Worm (Caenorhabditis elegans) whole organism, L1 larva: ENCODE results near the gene meg-2.
A peak's percentile ranks its signal among the peaks of the same experiment; 100 is the strongest.

ENCODE experiments used
- C04F5.9 ChIP-seq: sonication (generic microtip); optimal IDR thresholded peaks from 2 replicates; lab custom pipeline; 2016; ENCODE audit warnings: missing genetic modification characterization, missing compliant biosample characterization
- C34B4.2 ChIP-seq: sonication (generic microtip); optimal IDR thresholded peaks from 2 replicates; lab custom pipeline; 2017; ENCODE audit warnings: mild to moderate bottlenecking, missing genetic modification characterization, missing compliant biosample characterization
- F16B12.6 ChIP-seq: fragments of 150-350 bp; optimal IDR thresholded peaks from 2 replicates; lab custom pipeline; 2014; ENCODE audit warnings: missing biosample characterization, missing genetic modification characterization
- aha-1 ChIP-seq: fragments of 150-350 bp; optimal IDR thresholded peaks from 2 replicates; lab custom pipeline; 2014; ENCODE audit warnings: missing biosample characterization, missing genetic modification characterization
- aly-2 ChIP-seq: fragments of 150-350 bp; optimal IDR thresholded peaks from 2 replicates; lab custom pipeline; 2014; ENCODE audit warnings: missing biosample characterization, missing genetic modification characterization
- blmp-1 ChIP-seq: fragments of 150-350 bp; optimal IDR thresholded peaks from 2 replicates; lab custom pipeline; 2014; ENCODE audit warnings: missing biosample characterization, missing genetic modification characterization
- ceh-82 ChIP-seq, 3 experiments: fragments of 150-350 bp in 1 of 3; sonication (generic microtip) in 2 of 3; optimal IDR thresholded peaks; 2 replicates each; lab custom pipeline; 2014 to 2017; ENCODE audit warnings: missing biosample characterization in 3 of 3, missing genetic modification characterization in 3 of 3
- ceh-88 ChIP-seq: fragments of 200-800 bp; sonication (Bioruptor generic); IDR thresholded peaks from 2 replicates; pipeline ENCODE4 v1.3.6; 2022; ENCODE audit warnings: missing genetic modification characterization, missing compliant biosample characterization
- dpl-1 ChIP-seq, 3 experiments: fragments of 150-350 bp in 2 of 3; sonication (generic microtip) in 1 of 3; optimal IDR thresholded peaks; 2 replicates each; lab custom pipeline; 2014 to 2017; ENCODE audit warnings: missing biosample characterization in 3 of 3, missing genetic modification characterization in 3 of 3, missing genetic modification reagents in 3 of 3
- efl-1 ChIP-seq, 4 experiments: fragments of 150-350 bp; optimal IDR thresholded peaks in 3 of 4; peaks in 1 of 4; 1 replicate in 1 of 4; 2 replicates in 3 of 4; lab custom pipeline; 2014; ENCODE audit warnings: missing biosample characterization in 2 of 4, missing genetic modification characterization in 2 of 4, missing genetic modification reagents in 2 of 4
- efl-3 ChIP-seq: fragments of 200-800 bp; sonication (Bioruptor generic); optimal IDR thresholded peaks from 2 replicates; lab custom pipeline; 2018; ENCODE audit warnings: mild to moderate bottlenecking, missing genetic modification characterization, missing compliant biosample characterization
- elt-3 ChIP-seq, 6 experiments: fragments of 150-350 bp in 1 of 6; sonication (generic microtip); optimal IDR thresholded peaks; 2 replicates each; lab custom pipeline; 2017 to 2018; ENCODE audit warnings: missing biosample characterization in 6 of 6, missing genetic modification characterization in 6 of 6, inconsistent platforms in 1 of 6
- fkh-10 ChIP-seq: sonication (generic microtip); optimal IDR thresholded peaks from 2 replicates; lab custom pipeline; 2017; ENCODE audit warnings: missing biosample characterization, missing genetic modification reagents, missing genetic modification characterization
- fkh-8 ChIP-seq: sonication (generic microtip); optimal IDR thresholded peaks from 2 replicates; lab custom pipeline; 2016; ENCODE audit warnings: mild to moderate bottlenecking, missing genetic modification characterization, missing compliant biosample characterization
- fos-1 ChIP-seq: fragments of 150-350 bp; optimal IDR thresholded peaks from 2 replicates; lab custom pipeline; 2014; ENCODE audit warnings: missing biosample characterization, missing genetic modification characterization
- irx-1 ChIP-seq: sonication (generic microtip); optimal IDR thresholded peaks from 2 replicates; lab custom pipeline; 2016; ENCODE audit warnings: missing genetic modification characterization, missing compliant biosample characterization
- isw-1 ChIP-seq: fragments of 200-800 bp; sonication (Bioruptor generic); IDR thresholded peaks from 2 replicates; pipeline ENCODE4 v1.3.6; 2022; ENCODE audit warnings: missing genetic modification characterization, missing compliant biosample characterization
- jun-1 ChIP-seq: fragments of 150-350 bp; optimal IDR thresholded peaks from 2 replicates; lab custom pipeline; 2014; ENCODE audit warnings: missing biosample characterization, missing genetic modification reagents, missing genetic modification characterization
- lin-14 ChIP-seq: fragments of 200-800 bp; sonication (Bioruptor generic); optimal IDR thresholded peaks from 2 replicates; lab custom pipeline; 2018; ENCODE audit warnings: mild to moderate bottlenecking, missing genetic modification characterization, moderate library complexity, missing compliant biosample characterization
- lin-15B ChIP-seq: fragments of 150-350 bp; sonication (generic microtip); optimal IDR thresholded peaks from 3 replicates; lab custom pipeline; 2014; ENCODE audit warnings: missing biosample characterization, missing genetic modification characterization
- lin-35 ChIP-seq, 2 experiments: fragments of 150-350 bp; optimal IDR thresholded peaks; 2 replicates each; lab custom pipeline; 2014; ENCODE audit warnings: missing biosample characterization in 2 of 2, missing genetic modification characterization in 2 of 2, missing genetic modification reagents in 2 of 2
- lir-3 ChIP-seq: sonication (generic microtip); optimal IDR thresholded peaks from 2 replicates; lab custom pipeline; 2016; ENCODE audit warnings: mild to moderate bottlenecking, missing genetic modification characterization, moderate library complexity, missing compliant biosample characterization; ENCODE audit not compliant: poor library complexity
- lsy-2 ChIP-seq, 2 experiments: fragments of 150-350 bp; optimal IDR thresholded peaks; 2 replicates each; lab custom pipeline; 2014; ENCODE audit warnings: missing biosample characterization in 2 of 2, missing genetic modification characterization in 2 of 2
- mab-9 ChIP-seq: fragments of 200-800 bp; sonication (Bioruptor generic); IDR thresholded peaks from 2 replicates; pipeline ENCODE4 v1.3.6; 2022; ENCODE audit warnings: missing genetic modification reagents, missing genetic modification characterization, missing compliant biosample characterization
- mdl-1 ChIP-seq, 2 experiments: fragments of 150-350 bp; optimal IDR thresholded peaks; 2 replicates each; lab custom pipeline; 2014 to 2017; ENCODE audit warnings: missing biosample characterization in 2 of 2, missing genetic modification characterization in 2 of 2, inconsistent platforms in 1 of 2
- nhr-19 ChIP-seq: fragments of 200-800 bp; sonication (Bioruptor generic); conservative IDR thresholded peaks from 2 replicates; pipeline ENCODE4 v1.3.6; 2022; ENCODE audit warnings: missing genetic modification characterization, missing compliant biosample characterization
- nhr-20 ChIP-seq: sonication (generic microtip); optimal IDR thresholded peaks from 2 replicates; lab custom pipeline; 2016; ENCODE audit warnings: mild to moderate bottlenecking, missing genetic modification characterization, missing compliant biosample characterization
- nhr-47 ChIP-seq: sonication (generic microtip); optimal IDR thresholded peaks from 2 replicates; lab custom pipeline; 2016; ENCODE audit warnings: mild to moderate bottlenecking, missing genetic modification characterization, moderate library complexity, missing compliant biosample characterization
- nhr-71 ChIP-seq: sonication (generic microtip); optimal IDR thresholded peaks from 2 replicates; lab custom pipeline; 2016; ENCODE audit warnings: mild to moderate bottlenecking, missing genetic modification characterization, moderate library complexity, missing compliant biosample characterization
- nhr-77 ChIP-seq: fragments of 150-350 bp; optimal IDR thresholded peaks from 2 replicates; lab custom pipeline; 2014; ENCODE audit warnings: missing biosample characterization, missing genetic modification characterization
- nhr-85 ChIP-seq: sonication (generic microtip); peaks from one replicate; lab custom pipeline; 2016; ENCODE audit warnings: missing genetic modification characterization, inconsistent platforms, missing compliant biosample characterization
- nhr-90 ChIP-seq: sonication (generic microtip); optimal IDR thresholded peaks from 2 replicates; lab custom pipeline; 2016; ENCODE audit warnings: mild to moderate bottlenecking, missing genetic modification characterization, missing compliant biosample characterization; ENCODE audit not compliant: poor library complexity
- pqm-1 ChIP-seq: sonication (generic microtip); optimal IDR thresholded peaks from 3 replicates; lab custom pipeline; 2017; ENCODE audit warnings: missing biosample characterization, missing genetic modification characterization
- skn-1 ChIP-seq: fragments of 150-350 bp; optimal IDR thresholded peaks from 2 replicates; lab custom pipeline; 2014; ENCODE audit warnings: missing biosample characterization, missing genetic modification characterization
- snu-23 ChIP-seq: sonication (generic microtip); optimal IDR thresholded peaks from 2 replicates; lab custom pipeline; 2016; ENCODE audit warnings: missing genetic modification characterization, missing compliant biosample characterization
- sox-4 ChIP-seq: sonication (generic microtip); optimal IDR thresholded peaks from 2 replicates; lab custom pipeline; 2016; ENCODE audit warnings: missing genetic modification characterization, missing compliant biosample characterization
- sup-37 ChIP-seq: fragments of 200-800 bp; sonication (Bioruptor generic); optimal IDR thresholded peaks from 2 replicates; lab custom pipeline; 2018; ENCODE audit warnings: mild to moderate bottlenecking, missing genetic modification characterization, missing compliant biosample characterization
- unc-130 ChIP-seq: fragments of 150-350 bp; optimal IDR thresholded peaks from 2 replicates; lab custom pipeline; 2017; ENCODE audit warnings: missing biosample characterization, missing genetic modification characterization, inconsistent platforms
- unc-98 ChIP-seq: fragments of 200-800 bp; sonication (Bioruptor generic); IDR thresholded peaks from 2 replicates; pipeline ENCODE4 v1.3.6; 2022; ENCODE audit warnings: missing genetic modification characterization, missing compliant biosample characterization
- xbp-1 ChIP-seq: sonication (generic microtip); optimal IDR thresholded peaks from 2 replicates; lab custom pipeline; 2016; ENCODE audit warnings: missing genetic modification characterization, missing compliant biosample characterization
- zag-1 ChIP-seq: fragments of 150-350 bp; optimal IDR thresholded peaks from 2 replicates; lab custom pipeline; 2014; ENCODE audit warnings: missing biosample characterization, missing genetic modification characterization
- ztf-11 ChIP-seq, 2 experiments: sonication (generic microtip); optimal IDR thresholded peaks; 2 replicates each; lab custom pipeline; 2016 to 2017; ENCODE audit warnings: missing genetic modification characterization in 2 of 2, missing biosample characterization in 1 of 2, missing compliant biosample characterization in 1 of 2

The meg-2 gene

DNA sequence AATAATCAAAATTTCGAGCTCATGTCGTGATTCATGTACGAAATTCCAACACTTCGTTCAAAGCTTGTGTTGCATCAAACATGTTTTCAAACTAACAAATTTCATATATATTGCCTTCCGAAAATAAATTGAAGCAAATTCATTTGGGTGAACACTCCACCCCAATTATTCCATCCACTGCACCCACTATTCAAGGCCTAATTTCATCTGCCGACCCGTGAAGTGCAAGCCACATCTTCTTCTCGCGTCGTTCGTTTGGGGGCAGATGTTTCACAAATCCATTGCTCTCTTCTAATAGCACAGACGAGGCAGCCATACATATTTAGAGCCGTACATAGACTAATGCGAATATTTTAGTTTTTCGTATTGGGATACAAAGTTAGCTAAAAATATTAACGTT, 18.3 kb upstream of the meg-2 start:
- TF ChIP-seq nhr-20 (tag; lab: Kevin White, UChicago) (no peak), efl-1 (optimal IDR thresholded peaks at IDR 0.05; lab: Kevin White, UChicago) (no peak), efl-1 (GFP tag; optimal IDR thresholded peaks at IDR 0.05 in 1 of 2; lab: Kevin White, UChicago) (peak in 1 of 2 experiments; percentile 78)

DNA sequence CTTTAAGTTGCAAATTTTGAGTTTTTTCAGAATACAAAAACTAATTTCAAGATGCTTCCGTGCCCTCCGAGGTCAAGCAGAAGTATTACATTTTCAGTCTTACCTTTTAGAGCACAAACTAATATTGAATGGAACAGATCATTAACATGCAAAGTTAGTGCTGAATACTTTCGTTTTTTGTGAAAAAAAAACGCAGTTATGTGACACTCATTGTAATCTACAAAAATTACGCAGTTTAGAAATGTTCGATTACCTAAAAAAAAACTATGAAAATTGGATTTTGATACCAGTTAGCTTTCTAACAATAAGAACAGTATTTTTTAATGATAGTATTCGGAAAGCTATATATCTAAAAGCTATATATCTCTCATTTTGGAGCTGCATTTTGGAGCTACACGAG, 15.9 kb upstream of the meg-2 start:
- TF ChIP-seq unc-130 (tag; lab: Kevin White, UChicago) (no peak), nhr-20 (tag; lab: Kevin White, UChicago) (no peak), mdl-1 (tag; optimal IDR thresholded peaks at IDR 0.05; lab: Kevin White, UChicago) (no peak), snu-23 (GFP tag; lab: Kevin White, UChicago) (no peak), C04F5.9 (no peak), fos-1 (tag; lab: Kevin White, UChicago) (no peak), ceh-88 (GFP tag; lab: Robert Waterston, UW) (no peak)

DNA sequence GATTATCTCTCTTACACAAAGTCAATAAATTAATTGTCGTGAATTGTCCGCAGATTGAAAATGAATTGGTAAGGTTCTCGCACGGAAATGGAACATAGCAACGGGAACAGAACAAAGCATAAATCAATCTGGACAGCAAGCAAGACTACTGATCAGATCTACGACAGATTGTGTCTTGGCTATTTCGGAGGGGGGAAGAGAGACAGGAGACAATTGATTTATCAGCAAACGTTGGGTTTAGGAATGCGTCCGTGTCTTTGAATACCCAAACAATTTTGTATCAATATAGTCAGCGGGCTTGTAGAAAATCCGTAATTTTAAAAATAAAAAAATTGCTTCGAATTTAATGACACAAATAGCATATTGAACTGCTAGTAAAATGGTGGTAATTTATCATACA, 15.4 kb upstream of the meg-2 start:
- no peak for TF ChIP-seq zag-1 (tag; lab: Kevin White, UChicago)
- peak; percentile 51 for TF ChIP-seq blmp-1 (tag; lab: Kevin White, UChicago)
- TF ChIP-seq aly-2 (tag; lab: Kevin White, UChicago), result no peak
- TF ChIP-seq lin-14 (GFP tag; lab: Kevin White, UChicago), result peak; percentile 26
- TF ChIP-seq lin-15B (tag; lab: Kevin White, UChicago), result no peak
- no peak for TF ChIP-seq sup-37 (GFP tag; lab: Kevin White, UChicago)
- no peak for TF ChIP-seq ztf-11 (tag; optimal IDR thresholded peaks at IDR 0.05; lab: Kevin White, UChicago)
- TF ChIP-seq F16B12.6 (tag; lab: Kevin White, UChicago), result no peak
- peak; percentile 10 for TF ChIP-seq irx-1 (tag; lab: Kevin White, UChicago)
- TF ChIP-seq pqm-1 (tag; lab: Kevin White, UChicago), result no peak
- no peak for TF ChIP-seq ceh-82 (tag; optimal IDR thresholded peaks at IDR 0.05; lab: Kevin White, UChicago)
- TF ChIP-seq lsy-2 (tag; optimal IDR thresholded peaks at IDR 0.05; lab: Kevin White, UChicago), result peak in 1 of 2 experiments; percentile 28
- no peak for TF ChIP-seq aha-1 (tag; lab: Kevin White, UChicago)
- TF ChIP-seq elt-3 (tag; optimal IDR thresholded peaks at IDR 0.05; lab: Kevin White, UChicago), result peak in 3 of 6 experiments; percentile 47 to 83 (median 65)
- no peak for TF ChIP-seq unc-130 (tag; lab: Kevin White, UChicago)
- no peak for TF ChIP-seq ceh-88 (GFP tag; lab: Robert Waterston, UW)
- TF ChIP-seq snu-23 (GFP tag; lab: Kevin White, UChicago), result peak; percentile 3
- peak in 1 of 2 experiments; percentile 24 for TF ChIP-seq mdl-1 (tag; optimal IDR thresholded peaks at IDR 0.05; lab: Kevin White, UChicago)
- TF ChIP-seq xbp-1 (tag; lab: Kevin White, UChicago), result no peak
- peak; percentile 83 for TF ChIP-seq nhr-85 (tag; lab: Kevin White, UChicago)
- TF ChIP-seq efl-3 (GFP tag; lab: Kevin White, UChicago), result no peak
- no peak for TF ChIP-seq lir-3 (tag; lab: Kevin White, UChicago)
- TF ChIP-seq nhr-19 (GFP tag; lab: Robert Waterston, UW), result no peak; the same call in 1 of the 2 replicates
- TF ChIP-seq nhr-90 (tag; lab: Kevin White, UChicago), result peak; percentile 58
- TF ChIP-seq mab-9 (GFP tag; lab: Robert Waterston, UW), result no peak
- no peak for TF ChIP-seq fos-1 (tag; lab: Kevin White, UChicago)
- no peak for TF ChIP-seq isw-1 (GFP tag; lab: Robert Waterston, UW)
- TF ChIP-seq dpl-1 (GFP tag; optimal IDR thresholded peaks at IDR 0.05; lab: Kevin White, UChicago), result no peak
- peak in 1 of 2 experiments; percentile 29 for TF ChIP-seq lin-35 (GFP tag; optimal IDR thresholded peaks at IDR 0.05; lab: Kevin White, UChicago)
- peak; percentile 16 for TF ChIP-seq nhr-71 (tag; lab: Kevin White, UChicago)
- no peak for TF ChIP-seq nhr-47 (tag; lab: Kevin White, UChicago)

DNA sequence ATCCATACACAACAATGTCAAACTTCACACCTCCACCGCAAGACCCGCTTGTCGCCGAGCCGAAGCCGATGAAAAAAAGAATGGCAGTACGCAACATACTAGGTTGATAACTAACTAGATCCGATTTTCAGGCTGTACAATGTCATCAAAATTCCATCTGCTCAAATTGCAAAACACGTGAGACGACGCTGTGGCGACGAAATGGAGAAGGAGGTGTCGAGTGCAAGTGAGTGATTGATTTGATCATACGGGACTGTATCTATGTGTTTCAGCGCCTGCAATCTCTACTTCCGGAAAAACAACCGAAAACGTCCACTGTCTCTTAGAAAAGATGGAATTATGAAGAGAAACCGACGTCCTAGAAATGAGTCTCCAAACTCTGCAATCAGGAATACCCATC, 14.4 kb upstream of the meg-2 start:
- TF ChIP-seq nhr-77 (no peak), lin-15B (tag; lab: Kevin White, UChicago) (no peak), efl-1 (optimal IDR thresholded peaks at IDR 0.05; lab: Kevin White, UChicago) (no peak), efl-1 (GFP tag; optimal IDR thresholded peaks at IDR 0.05 in 1 of 2; lab: Kevin White, UChicago) (peak in 1 of 2 experiments; percentile 42), unc-98 (GFP tag; lab: Robert Waterston, UW) (no peak), nhr-85 (tag; lab: Kevin White, UChicago) (peak; percentile 81), nhr-71 (tag; lab: Kevin White, UChicago) (peak; percentile 21), zag-1 (tag; lab: Kevin White, UChicago) (no peak), snu-23 (GFP tag; lab: Kevin White, UChicago) (peak; percentile 10), nhr-19 (GFP tag; lab: Robert Waterston, UW) (no peak), skn-1 (tag; lab: Kevin White, UChicago) (no peak), lin-14 (GFP tag; lab: Kevin White, UChicago) (peak; percentile 20), elt-3 (tag; optimal IDR thresholded peaks at IDR 0.05; lab: Kevin White, UChicago) (peak in 2 of 6 experiments; percentile 35 to 40), lir-3 (tag; lab: Kevin White, UChicago) (no peak), C34B4.2 (tag; lab: Kevin White, UChicago) (no peak), fkh-10 (GFP tag; lab: Kevin White, UChicago) (no peak), fkh-8 (no peak), sox-4 (no peak), nhr-90 (tag; lab: Kevin White, UChicago) (peak; percentile 13), lin-35 (GFP tag; optimal IDR thresholded peaks at IDR 0.05; lab: Kevin White, UChicago) (peak in 1 of 2 experiments; percentile 38), jun-1 (no peak), xbp-1 (tag; lab: Kevin White, UChicago) (no peak)
